Worm (Caenorhabditis elegans): ENCODE measurements around the gene C04E6.8.

ce11 chrV:5899940-5900339 is 16.3 kb upstream of the C04E6.8 start, which contains the start of gene srd-16:
- TF ChIP-seq nfya-1 (tag; optimal IDR thresholded peaks at IDR 0.05) (no peak), pqm-1 (tag; optimal IDR thresholded peaks at IDR 0.05) (no peak), ama-1 (optimal IDR thresholded peaks at IDR 0.05) (no peak)

All from whole organism, late embryonic.